Fruit fly (Drosophila melanogaster) whole organism, prepupa: Measurements from ENCODE around the gene CG31463.
A peak's percentile ranks its signal among the peaks of the same experiment; 100 is the strongest.

Experiments used
- CG10669 ChIP-seq: fragments of 200-800 bp; sonication (Bioruptor generic); optimal IDR thresholded peaks from 3 replicates; lab custom pipeline; 2018; ENCODE audit warnings: missing biosample characterization, mild to moderate bottlenecking, missing genetic modification characterization, moderate library complexity
- CG11762 ChIP-seq: fragments of 200-800 bp; sonication (Bioruptor generic); optimal IDR thresholded peaks from 3 replicates; lab custom pipeline; 2016; ENCODE audit warnings: missing biosample characterization, missing genetic modification characterization; ENCODE audit not compliant: insufficient read depth
- CG1621 ChIP-seq: fragments of 200-800 bp; sonication (Bioruptor generic); optimal IDR thresholded peaks from 3 replicates; lab custom pipeline; 2018; ENCODE audit warnings: missing biosample characterization, mild to moderate bottlenecking, missing genetic modification characterization
- CG34406 ChIP-seq: fragments of 200-800 bp; sonication (Bioruptor generic); optimal IDR thresholded peaks from 3 replicates; lab custom pipeline; 2016; ENCODE audit warnings: missing biosample characterization, missing genetic modification characterization
- CG4318 ChIP-seq: fragments of 200-800 bp; sonication (Bioruptor generic); optimal IDR thresholded peaks from 3 replicates; lab custom pipeline; 2017; ENCODE audit warnings: missing biosample characterization, mild to moderate bottlenecking, missing genetic modification characterization
- CG6792 ChIP-seq: fragments of 200-800 bp; sonication (Bioruptor generic); optimal IDR thresholded peaks from 3 replicates; lab custom pipeline; 2016; ENCODE audit warnings: missing biosample characterization, missing genetic modification characterization
- Eip78C ChIP-seq: fragments of 200-800 bp; sonication (Bioruptor generic); peaks from one replicate; lab custom pipeline; 2016; ENCODE audit warnings: missing biosample characterization, missing genetic modification characterization
- Eip93F ChIP-seq: fragments of 200-800 bp; sonication (Bioruptor generic); optimal IDR thresholded peaks from 2 replicates; lab custom pipeline; 2016; ENCODE audit warnings: missing biosample characterization, mild to moderate bottlenecking, missing genetic modification characterization
- Hr4 ChIP-seq: fragments of 200-800 bp; sonication (Bioruptor generic); optimal IDR thresholded peaks from 3 replicates; lab custom pipeline; 2016; ENCODE audit warnings: missing biosample characterization, missing genetic modification characterization
- achi ChIP-seq: fragments of 200-800 bp; sonication (Bioruptor generic); optimal IDR thresholded peaks from 3 replicates; lab custom pipeline; 2016; ENCODE audit warnings: missing biosample characterization, missing genetic modification characterization
- eg ChIP-seq: fragments of 200-800 bp; sonication (Bioruptor generic); IDR thresholded peaks from 3 replicates; pipeline ENCODE4 v1.3.6; 2022; ENCODE audit warnings: missing biosample characterization, missing genetic modification characterization
- fkh ChIP-seq: fragments of 200-800 bp; sonication (Bioruptor generic); optimal IDR thresholded peaks from 3 replicates; lab custom pipeline; 2017; ENCODE audit warnings: missing biosample characterization, mild to moderate bottlenecking, missing genetic modification characterization, moderate library complexity

CG31463 gene

dm6 chr3R:8340675-8341275, 48.6 kb downstream of the CG31463 start, which contains the start of the genes COX7A and Arl2:
COX7A (minus strand) TSS chr3R:8341043.
Arl2 (plus strand) TSS chr3R:8341100.
- TF ChIP-seq CG4318 (GFP tag; lab: Kevin White, UChicago) (no peak), CG6792 (GFP tag; lab: Kevin White, UChicago) (no peak), Eip78C (peak; percentile 37), CG34406 (GFP tag; lab: Kevin White, UChicago) (no peak), CG11762 (no peak), eg (GFP tag; lab: Robert Waterston, UW) (no peak), Eip93F (GFP tag; lab: Kevin White, UChicago) (no peak), achi (GFP tag; lab: Kevin White, UChicago) (peak; percentile 99), fkh (GFP tag; lab: Kevin White, UChicago) (peak; percentile 8), Hr4 (GFP tag; lab: Kevin White, UChicago) (no peak), CG1621 (tag; lab: Kevin White, UChicago) (no peak), CG10669 (GFP tag; lab: Kevin White, UChicago) (no peak)
